Fruit fly (Drosophila melanogaster) whole organism, embryonic: ENCODE results near the gene Dhdds.

ENCODE experiments used
- Bdp1 ChIP-seq: fragments of 200-800 bp; sonication (Bioruptor generic); optimal IDR thresholded peaks from 3 replicates; lab custom pipeline; 2016; ENCODE audit warnings: missing biosample characterization, missing genetic modification characterization
- Bgb ChIP-seq: fragments of 200-800 bp; sonication (Bioruptor generic); IDR thresholded peaks from 2 replicates; pipeline ENCODE4 v1.3.6; 2022; ENCODE audit warnings: missing biosample characterization, missing genetic modification characterization; ENCODE audit not compliant: partially characterized antibody
- CG10979 ChIP-seq: fragments of 200-800 bp; sonication (Bioruptor generic); optimal IDR thresholded peaks from 2 replicates; lab custom pipeline; 2018; ENCODE audit warnings: missing biosample characterization, mild to moderate bottlenecking, missing genetic modification characterization, moderate library complexity
- CG11093 ChIP-seq: fragments of 200-800 bp; sonication (Bioruptor generic); IDR thresholded peaks from 3 replicates; pipeline ENCODE4 v1.3.6; 2022; ENCODE audit warnings: missing biosample characterization, missing genetic modification characterization
- CG11504 ChIP-seq: fragments of 200-800 bp; sonication (Bioruptor generic); optimal IDR thresholded peaks from 3 replicates; lab custom pipeline; 2019; ENCODE audit warnings: missing biosample characterization, mild to moderate bottlenecking, missing genetic modification characterization, moderate library complexity
- CG12236 ChIP-seq: fragments of 200-800 bp; sonication (Bioruptor generic); optimal IDR thresholded peaks from 2 replicates; lab custom pipeline; 2016; ENCODE audit warnings: missing biosample characterization, missing genetic modification characterization
- CG1233 ChIP-seq: fragments of 200-800 bp; sonication (Bioruptor generic); optimal IDR thresholded peaks from 4 replicates; lab custom pipeline; 2018; ENCODE audit warnings: missing biosample characterization, mild to moderate bottlenecking, missing genetic modification characterization
- CG12744 ChIP-seq: fragments of 200-800 bp; sonication (Bioruptor generic); optimal IDR thresholded peaks from 2 replicates; lab custom pipeline; 2016; ENCODE audit warnings: missing biosample characterization, missing genetic modification characterization
- CG12769 ChIP-seq: fragments of 200-800 bp; sonication (Bioruptor generic); optimal IDR thresholded peaks from 2 replicates; lab custom pipeline; 2019; ENCODE audit warnings: missing biosample characterization, mild to moderate bottlenecking, missing genetic modification characterization, moderate library complexity
- CG12942 ChIP-seq: fragments of 200-800 bp; sonication (Bioruptor generic); optimal IDR thresholded peaks from 3 replicates; lab custom pipeline; 2016; ENCODE audit warnings: missing biosample characterization, missing genetic modification characterization
- CG13894 ChIP-seq: fragments of 200-800 bp; sonication (Bioruptor generic); optimal IDR thresholded peaks from 3 replicates; lab custom pipeline; 2018; ENCODE audit warnings: missing biosample characterization, mild to moderate bottlenecking, missing genetic modification characterization, moderate library complexity
- CG17328 ChIP-seq: fragments of 200-800 bp; sonication (Bioruptor generic); IDR thresholded peaks from 2 replicates; pipeline ENCODE4 v1.3.6; 2022; ENCODE audit warnings: missing biosample characterization, missing genetic modification characterization
- CG17361 ChIP-seq: fragments of 200-800 bp; sonication (Bioruptor generic); IDR thresholded peaks from 3 replicates; pipeline ENCODE4 v1.3.6; 2022; ENCODE audit warnings: missing biosample characterization, missing genetic modification characterization
- CG2875 ChIP-seq: fragments of 200-800 bp; sonication (Bioruptor generic); optimal IDR thresholded peaks from 2 replicates; lab custom pipeline; 2017; ENCODE audit warnings: missing biosample characterization, mild to moderate bottlenecking, missing genetic modification characterization, missing genetic modification reagents
- CG3065 ChIP-seq: fragments of 200-800 bp; sonication (Bioruptor generic); optimal IDR thresholded peaks from 2 replicates; lab custom pipeline; 2016; ENCODE audit warnings: missing biosample characterization, missing genetic modification characterization
- CG3281 ChIP-seq: fragments of 200-800 bp; sonication (Bioruptor generic); optimal IDR thresholded peaks from 3 replicates; lab custom pipeline; 2017; ENCODE audit warnings: missing biosample characterization, mild to moderate bottlenecking, missing genetic modification characterization
- CG3726 ChIP-seq: fragments of 200-800 bp; sonication (Bioruptor generic); IDR thresholded peaks from 3 replicates; pipeline ENCODE4, ENCODE4 v1.3.6; 2022; ENCODE audit warnings: missing biosample characterization, missing genetic modification characterization
- CG5953 ChIP-seq: fragments of 200-800 bp; sonication (Bioruptor generic); IDR thresholded peaks from 2 replicates; pipeline ENCODE4 v1.3.6; 2022; ENCODE audit warnings: missing biosample characterization, missing genetic modification characterization
- CG8924 ChIP-seq: fragments of 200-800 bp; optimal IDR thresholded peaks from 3 replicates; lab custom pipeline; 2019; ENCODE audit warnings: missing biosample characterization, mild to moderate bottlenecking, missing genetic modification characterization, moderate library complexity
- CG9932 ChIP-seq: fragments of 200-800 bp; sonication (Bioruptor generic); IDR thresholded peaks from 2 replicates; pipeline ENCODE4 v1.3.6; 2022; ENCODE audit warnings: missing biosample characterization, missing genetic modification characterization
- CHES-1-like ChIP-seq: fragments of 200-800 bp; sonication (Bioruptor generic); optimal IDR thresholded peaks from 2 replicates; lab custom pipeline; 2016; ENCODE audit warnings: missing biosample characterization, missing genetic modification characterization
- Dfd ChIP-seq, 2 experiments: fragments of >200 bp; optimal IDR thresholded peaks; 2 replicates each; lab custom pipeline; 2017; ENCODE audit warnings: missing biosample characterization in 2 of 2, missing genetic modification characterization in 2 of 2
- Dip2 ChIP-seq: fragments of 200-800 bp; sonication (Bioruptor generic); IDR thresholded peaks from 2 replicates; pipeline ENCODE4 v1.3.6; 2022; ENCODE audit warnings: missing biosample characterization, missing genetic modification characterization
- E2f1 ChIP-seq: fragments of 200-800 bp; sonication (Bioruptor generic); IDR thresholded peaks from 2 replicates; pipeline ENCODE4 v1.3.6; 2022; ENCODE audit warnings: missing biosample characterization, missing genetic modification characterization
- GATAe ChIP-seq: fragments of 200-800 bp; sonication (Bioruptor generic); conservative IDR thresholded peaks from 2 replicates; pipeline ENCODE4 v1.3.6; 2022; ENCODE audit warnings: missing biosample characterization, missing genetic modification characterization
- Gug ChIP-seq: fragments of 200-800 bp; sonication (Bioruptor generic); IDR thresholded peaks from 4 replicates; pipeline ENCODE4 v1.3.6; 2022; ENCODE audit warnings: missing biosample characterization, missing genetic modification characterization
- HLHmδ ChIP-seq: fragments of 200-800 bp; sonication (Bioruptor generic); optimal IDR thresholded peaks from 2 replicates; lab custom pipeline; 2018; ENCODE audit warnings: missing biosample characterization, mild to moderate bottlenecking, missing genetic modification characterization, moderate library complexity
- Hsf ChIP-seq: fragments of 200-800 bp; sonication (Bioruptor generic); optimal IDR thresholded peaks from 3 replicates; lab custom pipeline; 2016; ENCODE audit warnings: missing biosample characterization, missing genetic modification characterization
- NC2β ChIP-seq: fragments of 200-800 bp; sonication (Bioruptor generic); optimal IDR thresholded peaks from 2 replicates; lab custom pipeline; 2016; ENCODE audit warnings: missing biosample characterization, missing genetic modification characterization
- Six4 ChIP-seq: fragments of 200-800 bp; sonication (Bioruptor generic); optimal IDR thresholded peaks from 2 replicates; lab custom pipeline; 2016; ENCODE audit warnings: missing biosample characterization, missing genetic modification characterization
- Sox100B ChIP-seq: fragments of 200-800 bp; sonication (Bioruptor generic); optimal IDR thresholded peaks from 3 replicates; lab custom pipeline; 2018; ENCODE audit warnings: missing biosample characterization, mild to moderate bottlenecking, missing genetic modification characterization
- Sry-β ChIP-seq: fragments of 200-800 bp; sonication (Bioruptor generic); optimal IDR thresholded peaks from 2 replicates; lab custom pipeline; 2018; ENCODE audit warnings: missing biosample characterization, mild to moderate bottlenecking, missing genetic modification characterization, moderate library complexity
- Trl ChIP-seq, 3 experiments: fragments of >200 bp in 2 of 3; fragments of 200-800 bp in 1 of 3; sonication (Bioruptor generic) in 1 of 3; optimal IDR thresholded peaks; 2 replicates in 1 of 3; 3 replicates in 2 of 3; lab custom pipeline; 2016 to 2017; ENCODE audit warnings: missing biosample characterization in 1 of 3, missing genetic modification characterization in 1 of 3
- Xbp1 ChIP-seq: fragments of 200-800 bp; sonication (Bioruptor generic); optimal IDR thresholded peaks from 3 replicates; lab custom pipeline; 2016; ENCODE audit warnings: missing biosample characterization, mild to moderate bottlenecking, missing genetic modification characterization
- ase ChIP-seq: fragments of 200-800 bp; sonication (Bioruptor generic); IDR thresholded peaks from 3 replicates; pipeline ENCODE4 v1.3.6; 2022; ENCODE audit warnings: missing biosample characterization, missing genetic modification characterization
- bbx ChIP-seq: fragments of 200-800 bp; sonication (Bioruptor generic); IDR thresholded peaks from 2 replicates; pipeline ENCODE4 v1.3.6; 2022; ENCODE audit warnings: missing biosample characterization, missing genetic modification characterization; ENCODE audit not compliant: partially characterized antibody
- bsh ChIP-seq, 2 experiments: fragments of 200-800 bp; sonication (Bioruptor generic); optimal IDR thresholded peaks; 2 replicates each; lab custom pipeline; 2017 to 2018; ENCODE audit warnings: mild to moderate bottlenecking in 2 of 2, missing biosample characterization in 2 of 2, missing genetic modification characterization in 2 of 2, moderate library complexity in 1 of 2
- cato ChIP-seq: fragments of 200-800 bp; sonication (Bioruptor generic); optimal IDR thresholded peaks from 2 replicates; lab custom pipeline; 2016; ENCODE audit warnings: missing biosample characterization, missing genetic modification characterization, borderline replicate concordance
- emc ChIP-seq: fragments of 200-800 bp; sonication (Bioruptor generic); optimal IDR thresholded peaks from 2 replicates; lab custom pipeline; 2016; ENCODE audit warnings: missing biosample characterization, missing genetic modification characterization
- jumu ChIP-seq: fragments of 200-800 bp; sonication (Bioruptor generic); optimal IDR thresholded peaks from 3 replicates; lab custom pipeline; 2016; ENCODE audit warnings: missing biosample characterization, missing genetic modification characterization
- ken ChIP-seq: fragments of 200-800 bp; sonication (Bioruptor generic); IDR thresholded peaks from 3 replicates; pipeline ENCODE4 v1.3.6; 2022; ENCODE audit warnings: missing biosample characterization, missing genetic modification characterization
- lilli ChIP-seq: fragments of 200-800 bp; sonication (Bioruptor generic); optimal IDR thresholded peaks from 3 replicates; lab custom pipeline; 2016; ENCODE audit warnings: missing biosample characterization, missing genetic modification characterization
- otp ChIP-seq: fragments of 200-800 bp; sonication (Bioruptor generic); IDR thresholded peaks from 3 replicates; pipeline ENCODE4, ENCODE4 v1.3.6; 2022; ENCODE audit warnings: missing biosample characterization, missing genetic modification characterization
- pan ChIP-seq, 4 experiments: fragments of >200 bp in 3 of 4; fragments of 200-800 bp in 1 of 4; sonication (Bioruptor generic) in 1 of 4; optimal IDR thresholded peaks in 3 of 4; IDR thresholded peaks in 1 of 4; 2 replicates each; pipeline versions ENCODE4 v1.3.6 to Lab custom; 2017 to 2022; ENCODE audit warnings: missing biosample characterization in 2 of 4, missing genetic modification characterization in 2 of 4, mixed read lengths in 1 of 4
- peb ChIP-seq: fragments of 200-800 bp; sonication (Bioruptor generic); IDR thresholded peaks from 2 replicates; pipeline ENCODE4 v1.3.6; 2022; ENCODE audit warnings: missing biosample characterization, missing genetic modification characterization
- schlank ChIP-seq: fragments of 200-800 bp; sonication (Bioruptor generic); optimal IDR thresholded peaks from 2 replicates; lab custom pipeline; 2018; ENCODE audit warnings: missing biosample characterization, mild to moderate bottlenecking, missing genetic modification characterization
- zfh2 ChIP-seq: fragments of 200-800 bp; sonication (Bioruptor generic); optimal IDR thresholded peaks from 2 replicates; lab custom pipeline; 2016; ENCODE audit warnings: missing biosample characterization, missing genetic modification characterization

Dhdds gene

dm6 chrX:7937588-7938481, 4.7 kb upstream of the Dhdds start (continued):
- TF ChIP-seq bbx (GFP tag; lab: Robert Waterston, UW) (no peak), CG17328 (GFP tag; lab: Robert Waterston, UW) (peak; percentile 68), Hsf (GFP tag; lab: Kevin White, UChicago) (peak; percentile 75), pan (optimal IDR thresholded peaks at IDR 0.05; lab: Kevin White, UChicago) (no peak), pan (GFP tag; optimal IDR thresholded peaks at IDR 0.05 in 1 of 2, IDR thresholded peaks at IDR 0.05 in 1 of 2) (peak in 1 of 2 experiments; percentile 64), E2f1 (GFP tag; lab: Robert Waterston, UW) (peak; percentile 58), GATAe (GFP tag; lab: Robert Waterston, UW) (no peak), CG12236 (GFP tag; lab: Kevin White, UChicago) (peak; percentile 64), ken (GFP tag; lab: Robert Waterston, UW) (peak; percentile 66; the same call in 2 of the 3 replicates), cato (GFP tag; lab: Kevin White, UChicago) (peak; percentile 74), schlank (no peak), Sox100B (peak; percentile 93), ase (GFP tag; lab: Robert Waterston, UW) (peak; percentile 51; the same call in 1 of the 3 replicates), CG11504 (tag; lab: Kevin White, UChicago) (peak; percentile 89), CG17361 (GFP tag; lab: Robert Waterston, UW) (peak; percentile 95), CG12769 (no peak), Xbp1 (GFP tag; lab: Kevin White, UChicago) (peak; percentile 78), Bgb (GFP tag; lab: Robert Waterston, UW) (no peak; the same call in 1 of the 2 replicates), CG3065 (GFP tag; lab: Kevin White, UChicago) (peak; percentile 53), Bdp1 (GFP tag; lab: Kevin White, UChicago) (peak; percentile 61), Trl (optimal IDR thresholded peaks at IDR 0.05; lab: Kevin White, UChicago) (peak in 1 of 2 experiments; percentile 61), Trl (GFP tag; optimal IDR thresholded peaks at IDR 0.05; lab: Kevin White, UChicago) (peak; percentile 76), CG3281 (GFP tag; lab: Kevin White, UChicago) (peak; percentile 53), Gug (peak; percentile 82), NC2β (GFP tag; lab: Kevin White, UChicago) (peak; percentile 79), Dfd (GFP tag; optimal IDR thresholded peaks at IDR 0.05; lab: Kevin White, UChicago) (no peak), CHES-1-like (GFP tag; lab: Kevin White, UChicago) (peak; percentile 77), bsh (GFP tag; optimal IDR thresholded peaks at IDR 0.05; lab: Kevin White, UChicago) (peak; percentile 66 to 87), CG10979 (tag; lab: Kevin White, UChicago) (peak; percentile 90), CG8924 (tag; lab: Kevin White, UChicago) (peak; percentile 77), Six4 (peak; percentile 77), CG12744 (GFP tag; lab: Kevin White, UChicago) (no peak), CG12942 (GFP tag; lab: Kevin White, UChicago) (peak; percentile 70), CG3726 (peak; percentile 70; the same call in 1 of the 3 replicates), CG11093 (peak; percentile 84), CG13894 (tag; lab: Kevin White, UChicago) (no peak), otp (peak; percentile 68; the same call in 2 of the 3 replicates), HLHmδ (GFP tag; lab: Kevin White, UChicago) (peak; percentile 3), Sry-β (peak; percentile 47), lilli (peak; percentile 62), CG9932 (GFP tag; lab: Robert Waterston, UW) (no peak; the same call in 1 of the 2 replicates), CG1233 (GFP tag; lab: Kevin White, UChicago) (peak; percentile 77), CG5953 (GFP tag; lab: Robert Waterston, UW) (no peak), emc (peak; percentile 42), jumu (GFP tag; lab: Kevin White, UChicago) (peak; percentile 89), zfh2 (GFP tag; lab: Kevin White, UChicago) (peak; percentile 2), peb (GFP tag; lab: Robert Waterston, UW) (peak; percentile 75), CG2875 (GFP tag; lab: Kevin White, UChicago) (peak; percentile 74), Dip2 (GFP tag; lab: Robert Waterston, UW) (no peak)
